In the genomic region with DNA sequence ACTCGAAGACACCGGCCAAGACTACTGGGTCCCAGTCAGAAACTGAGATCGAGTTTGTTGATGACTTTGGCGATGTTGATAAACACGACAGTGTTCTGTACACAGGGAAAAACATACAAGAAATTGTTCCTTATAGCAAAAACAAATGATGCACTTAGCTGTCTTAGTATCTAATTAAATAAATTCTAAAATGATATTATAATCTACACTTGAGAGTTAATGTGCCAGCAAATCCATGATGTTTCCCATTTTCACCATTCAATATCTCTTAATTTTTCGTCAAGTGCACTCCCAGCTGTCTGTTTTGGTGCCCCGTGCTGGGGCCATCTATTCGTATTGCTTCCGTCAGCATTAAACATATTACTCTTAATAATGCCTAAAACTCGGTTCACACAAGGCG, we compare ENCODE assay signal across 2 fruit fly cellular contexts.
TF ChIP-seq lines count a peak whose summit lies in the region.

No protein-coding gene starts in this region.

TF ChIP-seq in whole organism, embryonic, 481 proteins besides CTCF, POLR2A, EP300 and RAD21 (continued from another document and continues in another):
- no peak for TF ChIP-seq Sox102F (GFP tag; optimal IDR thresholded peaks at IDR 0.05; lab: Kevin White, UChicago)
- no peak for TF ChIP-seq ase (GFP tag; IDR thresholded peaks at IDR 0.05; lab: Robert Waterston, UW)
- TF ChIP-seq Side (GFP tag; optimal IDR thresholded peaks at IDR 0.05; lab: Kevin White, UChicago): no peak
- TF ChIP-seq CG7556 (GFP tag; optimal IDR thresholded peaks at IDR 0.05; lab: Kevin White, UChicago): no peak
- no peak for TF ChIP-seq CG31365 (tag; optimal IDR thresholded peaks at IDR 0.05; lab: Kevin White, UChicago)
- TF ChIP-seq zf30C (GFP tag; optimal IDR thresholded peaks at IDR 0.05; lab: Kevin White, UChicago): no peak
- TF ChIP-seq Dll (GFP tag; IDR thresholded peaks at IDR 0.05; lab: Robert Waterston, UW; ENCODE audit: partially characterized antibody): no peak
- TF ChIP-seq oc (tag; optimal IDR thresholded peaks at IDR 0.05; lab: Kevin White, UChicago): no peak
- TF ChIP-seq CG12071 (GFP tag; optimal IDR thresholded peaks at IDR 0.05; lab: Kevin White, UChicago): no peak
- no peak for TF ChIP-seq CG15479 (GFP tag; optimal IDR thresholded peaks at IDR 0.05; lab: Kevin White, UChicago)
- TF ChIP-seq CG12299 (tag; optimal IDR thresholded peaks at IDR 0.05; lab: Kevin White, UChicago): no peak
- no peak for TF ChIP-seq CG10462 (GFP tag; optimal IDR thresholded peaks at IDR 0.05; lab: Kevin White, UChicago)
- 0 out of 2 replicates have a peak, but pooled peaks have one; percentile 15 for TF ChIP-seq CG14667 (GFP tag; IDR thresholded peaks at IDR 0.05; lab: Robert Waterston, UW)
- TF ChIP-seq HHEX (GFP tag; optimal IDR thresholded peaks at IDR 0.05; lab: Kevin White, UChicago): peak; percentile 23
- no peak for TF ChIP-seq Lhr (GFP tag; optimal IDR thresholded peaks at IDR 0.05; lab: Kevin White, UChicago)
- no peak for TF ChIP-seq toy (GFP tag; IDR thresholded peaks at IDR 0.05; lab: Robert Waterston, UW)
- peak; percentile 61 for TF ChIP-seq CG2120 (GFP tag; optimal IDR thresholded peaks at IDR 0.05; lab: Kevin White, UChicago)
- TF ChIP-seq ranshi (GFP tag; IDR thresholded peaks at IDR 0.05; lab: Robert Waterston, UW): peak; percentile 54; the same call in 1 of the 2 replicates
- TF ChIP-seq CG10267 (tag; optimal IDR thresholded peaks at IDR 0.05; lab: Kevin White, UChicago): peak; percentile 29
- no peak for TF ChIP-seq CG3065 (GFP tag; optimal IDR thresholded peaks at IDR 0.05; lab: Kevin White, UChicago)
- TF ChIP-seq CG30431 (GFP tag; optimal IDR thresholded peaks at IDR 0.05; lab: Kevin White, UChicago): no peak
- peak; percentile 25 for TF ChIP-seq cwo (GFP tag; optimal IDR thresholded peaks at IDR 0.05; lab: Kevin White, UChicago)
- TF ChIP-seq dan (GFP tag; IDR thresholded peaks at IDR 0.05; lab: Robert Waterston, UW): no peak
- 0 out of 2 replicates have a peak, but pooled peaks have one; percentile 15 for TF ChIP-seq CG7372 (GFP tag; IDR thresholded peaks at IDR 0.05; lab: Robert Waterston, UW)
- peak; percentile 65 for TF ChIP-seq sens (GFP tag; lab: Kevin White, UChicago)
- no peak for TF ChIP-seq CG6254 (GFP tag; optimal IDR thresholded peaks at IDR 0.05; lab: Kevin White, UChicago)
- TF ChIP-seq ro (GFP tag; IDR thresholded peaks at IDR 0.05; lab: Robert Waterston, UW): no peak
- no peak for TF ChIP-seq wek (GFP tag; optimal IDR thresholded peaks at IDR 0.05; lab: Kevin White, UChicago)
- no peak for TF ChIP-seq ERR (GFP tag; optimal IDR thresholded peaks at IDR 0.05; lab: Kevin White, UChicago)
- peak; percentile 41 for TF ChIP-seq Meics (GFP tag; optimal IDR thresholded peaks at IDR 0.05; lab: Kevin White, UChicago)
- no peak for TF ChIP-seq sim (GFP tag; IDR thresholded peaks at IDR 0.05; lab: Robert Waterston, UW)
- TF ChIP-seq CG2129 (GFP tag; IDR thresholded peaks at IDR 0.05; lab: Robert Waterston, UW; ENCODE audit: partially characterized antibody): no peak
- TF ChIP-seq Ptx1 (GFP tag; IDR thresholded peaks at IDR 0.05; lab: Robert Waterston, UW): peak; percentile 58
- TF ChIP-seq grau (tag; optimal IDR thresholded peaks at IDR 0.05; lab: Kevin White, UChicago): no peak
- TF ChIP-seq CG17328 (GFP tag; IDR thresholded peaks at IDR 0.05; lab: Robert Waterston, UW): peak; percentile 42; the same call in 1 of the 2 replicates
- no peak for TF ChIP-seq jigr1 (GFP tag; IDR thresholded peaks at IDR 0.05; lab: Robert Waterston, UW)
- no peak for TF ChIP-seq pzg (GFP tag; optimal IDR thresholded peaks at IDR 0.05; lab: Kevin White, UChicago)
- TF ChIP-seq sna (GFP tag; IDR thresholded peaks at IDR 0.05; lab: Robert Waterston, UW; ENCODE audit: partially characterized antibody): no peak
- TF ChIP-seq CG6683 (GFP tag; optimal IDR thresholded peaks at IDR 0.05; lab: Kevin White, UChicago): no peak
- TF ChIP-seq slou (GFP tag; optimal IDR thresholded peaks at IDR 0.05; lab: Kevin White, UChicago): no peak
- no peak for TF ChIP-seq sens-2 (GFP tag; IDR thresholded peaks at IDR 0.05; lab: Robert Waterston, UW)
- TF ChIP-seq CG11560 (tag; IDR thresholded peaks at IDR 0.05; lab: Robert Waterston, UW): no peak
- no peak for TF ChIP-seq schlank (tag; optimal IDR thresholded peaks at IDR 0.05; lab: Kevin White, UChicago)
- no peak for TF ChIP-seq Mad (GFP tag; optimal IDR thresholded peaks at IDR 0.05; lab: Kevin White, UChicago)
- no peak for TF ChIP-seq CG2875 (GFP tag; optimal IDR thresholded peaks at IDR 0.05; lab: Kevin White, UChicago)
- TF ChIP-seq CG14441 (GFP tag; IDR thresholded peaks at IDR 0.05; lab: Robert Waterston, UW): no peak
- TF ChIP-seq Hr3 (GFP tag; optimal IDR thresholded peaks at IDR 0.05; lab: Kevin White, UChicago): no peak
- peak; percentile 48 for TF ChIP-seq CG4820 (GFP tag; optimal IDR thresholded peaks at IDR 0.05; lab: Kevin White, UChicago)
- no peak for TF ChIP-seq MESR4 (GFP tag; optimal IDR thresholded peaks at IDR 0.05; lab: Kevin White, UChicago)
- no peak for TF ChIP-seq Pdp1 (GFP tag; optimal IDR thresholded peaks at IDR 0.05; lab: Kevin White, UChicago)
- TF ChIP-seq CG6175 (GFP tag; IDR thresholded peaks at IDR 0.05; lab: Robert Waterston, UW): no peak
- TF ChIP-seq ac (GFP tag; optimal IDR thresholded peaks at IDR 0.05; lab: Kevin White, UChicago): no peak
- no peak for TF ChIP-seq Oaz (GFP tag; IDR thresholded peaks at IDR 0.05; lab: Robert Waterston, UW)
- no peak for TF ChIP-seq stc (GFP tag; IDR thresholded peaks at IDR 0.05; lab: Robert Waterston, UW)
- no peak for TF ChIP-seq Hr39 (optimal IDR thresholded peaks at IDR 0.05; lab: Kevin White, UChicago)
- TF ChIP-seq vfl (GFP tag; optimal IDR thresholded peaks at IDR 0.05; lab: Kevin White, UChicago): no peak
- no peak for TF ChIP-seq tx (GFP tag; optimal IDR thresholded peaks at IDR 0.05; lab: Kevin White, UChicago)
- no peak for TF ChIP-seq Sox100B (GFP tag; optimal IDR thresholded peaks at IDR 0.05; lab: Kevin White, UChicago)
- TF ChIP-seq HLH54F (GFP tag; optimal IDR thresholded peaks at IDR 0.05; lab: Kevin White, UChicago): no peak
- no peak for TF ChIP-seq CG13287 (GFP tag; IDR thresholded peaks at IDR 0.05; lab: Robert Waterston, UW; ENCODE audit: partially characterized antibody)
- no peak for TF ChIP-seq CG7357 (GFP tag; IDR thresholded peaks at IDR 0.05; lab: Robert Waterston, UW)
- peak; percentile 68 for TF ChIP-seq CG9932 (GFP tag; IDR thresholded peaks at IDR 0.05; lab: Robert Waterston, UW)
- TF ChIP-seq CG9817 (tag; optimal IDR thresholded peaks at IDR 0.05; lab: Kevin White, UChicago): no peak
- no peak for TF ChIP-seq Fer2 (tag; optimal IDR thresholded peaks at IDR 0.05; lab: Kevin White, UChicago)
- peak; percentile 53; the same call in 1 of the 2 replicates for TF ChIP-seq HLH3B (GFP tag; IDR thresholded peaks at IDR 0.05; lab: Robert Waterston, UW)
- TF ChIP-seq CG10209 (GFP tag; optimal IDR thresholded peaks at IDR 0.05; lab: Kevin White, UChicago): no peak

TF ChIP-seq in whole organism, prepupa, 60 proteins besides CTCF, POLR2A, EP300 and RAD21 (continued from another document):
- peak; percentile 7 for TF ChIP-seq CG11762 (GFP tag; optimal IDR thresholded peaks at IDR 0.05; lab: Kevin White, UChicago; ENCODE audit: insufficient read depth)
- TF ChIP-seq dac (GFP tag; optimal IDR thresholded peaks at IDR 0.05; lab: Kevin White, UChicago): no peak
- peak; percentile 38 for TF ChIP-seq Ets96B (tag; optimal IDR thresholded peaks at IDR 0.05; lab: Kevin White, UChicago)
- no peak for TF ChIP-seq CG8632 (GFP tag; optimal IDR thresholded peaks at IDR 0.05; lab: Kevin White, UChicago)
- no peak for TF ChIP-seq Hr38 (GFP tag; optimal IDR thresholded peaks at IDR 0.05; lab: Kevin White, UChicago)
- no peak for TF ChIP-seq fkh (GFP tag; optimal IDR thresholded peaks at IDR 0.05; lab: Kevin White, UChicago)
- peak; percentile 72 for TF ChIP-seq eg (GFP tag; IDR thresholded peaks at IDR 0.05; lab: Robert Waterston, UW)
- TF ChIP-seq CG15336 (GFP tag; IDR thresholded peaks at IDR 0.05; lab: Robert Waterston, UW): peak; percentile 76
- TF ChIP-seq CG6808 (GFP tag; optimal IDR thresholded peaks at IDR 0.05; lab: Kevin White, UChicago): no peak
- TF ChIP-seq salr (GFP tag; optimal IDR thresholded peaks at IDR 0.05; lab: Kevin White, UChicago): peak in 1 of 2 experiments; percentile 35
- TF ChIP-seq Lpt (GFP tag; optimal IDR thresholded peaks at IDR 0.05; lab: Kevin White, UChicago): peak; percentile 42
- peak; percentile 47 for TF ChIP-seq CG10631 (GFP tag; optimal IDR thresholded peaks at IDR 0.05; lab: Kevin White, UChicago)
- peak; percentile 1 for TF ChIP-seq CG8319 (GFP tag; optimal IDR thresholded peaks at IDR 0.05; lab: Kevin White, UChicago)
- no peak for TF ChIP-seq lz (GFP tag; optimal IDR thresholded peaks at IDR 0.05; lab: Kevin White, UChicago)
- TF ChIP-seq CG8119 (GFP tag; IDR thresholded peaks at IDR 0.05; lab: Robert Waterston, UW): peak; percentile 64
TF ChIP-seq in whole organism, prepupa: peak in this region for 18.
